Fruit fly (Drosophila melanogaster): ENCODE results near the gene Clic.

DNA sequence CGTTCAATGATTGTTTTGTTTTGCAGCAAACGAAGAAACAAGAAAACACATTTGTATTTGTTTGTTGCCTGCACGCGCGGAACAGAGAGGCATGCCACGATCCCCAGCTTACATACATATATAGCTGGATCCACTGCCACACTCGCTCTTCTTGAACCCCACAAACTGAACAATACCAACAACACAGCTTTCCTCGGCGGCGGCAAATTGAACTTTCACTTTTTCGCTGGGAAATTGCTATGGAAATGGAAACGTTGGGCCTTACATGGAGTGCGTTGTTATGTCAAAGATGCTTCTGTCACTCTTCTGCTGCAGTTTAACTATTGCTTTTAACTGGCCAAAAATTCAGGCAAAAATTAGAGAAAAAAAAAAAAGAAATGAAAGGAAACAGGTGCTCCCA lies 2.4 kb downstream of the Clic start:
- TF ChIP-seq psq (GFP tag; optimal IDR thresholded peaks at IDR 0.05) = no peak
- no peak for TF ChIP-seq Dfd (GFP tag; optimal IDR thresholded peaks at IDR 0.05)
- no peak for TF ChIP-seq Mio (GFP tag; optimal IDR thresholded peaks at IDR 0.05)
- no peak for TF ChIP-seq OdsH (GFP tag; optimal IDR thresholded peaks at IDR 0.05)
- TF ChIP-seq dl (GFP tag; optimal IDR thresholded peaks at IDR 0.05; ENCODE audit: insufficient read depth in 1 of 2, partially characterized antibody in 2 of 2) = no peak
- no peak for TF ChIP-seq Myc (optimal IDR thresholded peaks at IDR 0.05)
- TF ChIP-seq Abd-B (GFP tag; optimal IDR thresholded peaks at IDR 0.05) = no peak
- TF ChIP-seq usp (GFP tag; optimal IDR thresholded peaks at IDR 0.05) = no peak
- no peak for TF ChIP-seq sv (GFP tag; optimal IDR thresholded peaks at IDR 0.05)
- TF ChIP-seq lola (GFP tag; optimal IDR thresholded peaks at IDR 0.05) = no peak
- no peak for TF ChIP-seq h (GFP tag; optimal IDR thresholded peaks at IDR 0.05)
- no peak for TF ChIP-seq Hr78 (GFP tag; optimal IDR thresholded peaks at IDR 0.05)
- no peak for TF ChIP-seq Sp1 (GFP tag; optimal IDR thresholded peaks at IDR 0.05)

Data from whole organism, wandering third instar larva.